Fruit fly (Drosophila melanogaster): ENCODE measurements around the gene Ilp6.

Ilp6 gene

dm6 chrX:2292410-2292809, 42.0 kb downstream of the Ilp6 start:
- no peak for TF ChIP-seq jim (GFP tag; optimal IDR thresholded peaks at IDR 0.05)
- no peak for TF ChIP-seq Jra (GFP tag; optimal IDR thresholded peaks at IDR 0.05)
- TF ChIP-seq Mio (GFP tag; optimal IDR thresholded peaks at IDR 0.05), result no peak
- no peak for TF ChIP-seq h (GFP tag; optimal IDR thresholded peaks at IDR 0.05)
- TF ChIP-seq dmrt93B (GFP tag; optimal IDR thresholded peaks at IDR 0.05), result no peak
- TF ChIP-seq CG9705 (GFP tag; optimal IDR thresholded peaks at IDR 0.05), result no peak

dm6 chrX:2291023-2291422, 43.4 kb downstream of the Ilp6 start:
- TF ChIP-seq Vsx2 (GFP tag; optimal IDR thresholded peaks at IDR 0.05; ENCODE audit: partially characterized antibody) (no peak), Hr78 (GFP tag; optimal IDR thresholded peaks at IDR 0.05) (no peak), tai (GFP tag; optimal IDR thresholded peaks at IDR 0.05) (no peak), GATAd (GFP tag; optimal IDR thresholded peaks at IDR 0.05) (no peak), lola (GFP tag; optimal IDR thresholded peaks at IDR 0.05) (no peak), dsf (GFP tag; optimal IDR thresholded peaks at IDR 0.05; ENCODE audit: borderline replicate concordance) (no peak), Myc (optimal IDR thresholded peaks at IDR 0.05) (no peak), Hr83 (GFP tag; optimal IDR thresholded peaks at IDR 0.05; ENCODE audit: poor library complexity, severe bottlenecking) (no peak), dl (GFP tag; optimal IDR thresholded peaks at IDR 0.05; ENCODE audit: insufficient read depth in 1 of 2, partially characterized antibody in 2 of 2) (no peak), dmrt93B (GFP tag; optimal IDR thresholded peaks at IDR 0.05) (no peak)

dm6 chrX:2289134-2289533, 45.3 kb downstream of the Ilp6 start:
- TF ChIP-seq Rel (GFP tag; optimal IDR thresholded peaks at IDR 0.05) (no peak), Rel (tag; optimal IDR thresholded peaks at IDR 0.05) (peak; percentile 9), psq (GFP tag; optimal IDR thresholded peaks at IDR 0.05) (peak; percentile 12), CG9705 (GFP tag; optimal IDR thresholded peaks at IDR 0.05) (no peak), Sp1 (GFP tag; optimal IDR thresholded peaks at IDR 0.05) (peak; percentile 39)

- TF ChIP-seq psq (GFP tag; optimal IDR thresholded peaks at IDR 0.05), result peak; percentile 77
- TF ChIP-seq dl (GFP tag; optimal IDR thresholded peaks at IDR 0.05; ENCODE audit: insufficient read depth in 1 of 2, partially characterized antibody in 2 of 2), result no peak
- no peak for TF ChIP-seq sv (GFP tag; optimal IDR thresholded peaks at IDR 0.05)
Observed at dm6 chrX:2288327-2288726, 46.1 kb downstream of the Ilp6 start.

dm6 chrX:2286985-2287384, 47.5 kb downstream of the Ilp6 start:
- no peak for TF ChIP-seq ey (GFP tag; optimal IDR thresholded peaks at IDR 0.05)
- TF ChIP-seq tai (GFP tag; optimal IDR thresholded peaks at IDR 0.05), result no peak
- no peak for TF ChIP-seq OdsH (GFP tag; optimal IDR thresholded peaks at IDR 0.05)
- TF ChIP-seq Mio (GFP tag; optimal IDR thresholded peaks at IDR 0.05), result no peak
- TF ChIP-seq foxo (GFP tag; optimal IDR thresholded peaks at IDR 0.05), result no peak
- no peak for TF ChIP-seq Hnf4 (GFP tag; optimal IDR thresholded peaks at IDR 0.05)
- no peak for TF ChIP-seq N (GFP tag; optimal IDR thresholded peaks at IDR 0.05)
- TF ChIP-seq Sp1 (GFP tag; optimal IDR thresholded peaks at IDR 0.05), result no peak
- no peak for TF ChIP-seq pan (optimal IDR thresholded peaks at IDR 0.05)
- no peak for TF ChIP-seq Vsx2 (GFP tag; optimal IDR thresholded peaks at IDR 0.05; ENCODE audit: partially characterized antibody)
- no peak for TF ChIP-seq dl (GFP tag; optimal IDR thresholded peaks at IDR 0.05; ENCODE audit: insufficient read depth in 1 of 2, partially characterized antibody in 2 of 2)
- TF ChIP-seq h (GFP tag; optimal IDR thresholded peaks at IDR 0.05), result no peak
- TF ChIP-seq usp (GFP tag; optimal IDR thresholded peaks at IDR 0.05), result no peak
- TF ChIP-seq Jra (GFP tag; optimal IDR thresholded peaks at IDR 0.05), result no peak
- no peak for TF ChIP-seq Dif (GFP tag; optimal IDR thresholded peaks at IDR 0.05; ENCODE audit: partially characterized antibody)
- TF ChIP-seq sv (GFP tag; optimal IDR thresholded peaks at IDR 0.05), result no peak

dm6 chrX:2286255-2286654, 48.2 kb downstream of the Ilp6 start:
- TF ChIP-seq Hr83 (GFP tag; optimal IDR thresholded peaks at IDR 0.05; ENCODE audit: poor library complexity, severe bottlenecking) (no peak), Dif (GFP tag; optimal IDR thresholded peaks at IDR 0.05; ENCODE audit: partially characterized antibody) (no peak), Rel (GFP tag; optimal IDR thresholded peaks at IDR 0.05) (no peak), Rel (tag; optimal IDR thresholded peaks at IDR 0.05) (peak; percentile 44), HLH106 (tag; optimal IDR thresholded peaks at IDR 0.05) (no peak), lola (GFP tag; optimal IDR thresholded peaks at IDR 0.05) (no peak), fru (GFP tag; optimal IDR thresholded peaks at IDR 0.05) (peak; percentile 25), OdsH (GFP tag; optimal IDR thresholded peaks at IDR 0.05) (no peak), sage (GFP tag; optimal IDR thresholded peaks at IDR 0.05) (no peak), h (GFP tag; optimal IDR thresholded peaks at IDR 0.05) (peak; percentile 92)

Measured in whole organism, wandering third instar larva.